Fruit fly (Drosophila melanogaster) whole organism, prepupa: ENCODE measurements around the gene Sod1.

Experiments
- Blimp-1 ChIP-seq: fragments of 200-800 bp; sonication (Bioruptor generic); optimal IDR thresholded peaks from 3 replicates; lab custom pipeline; 2017; ENCODE audit warnings: missing biosample characterization, missing genetic modification characterization, mild to moderate bottlenecking, moderate library complexity, missing genetic modification reagents
- CG10631 ChIP-seq: fragments of 200-800 bp; sonication (Bioruptor generic); optimal IDR thresholded peaks from 2 replicates; lab custom pipeline; 2016; ENCODE audit warnings: missing biosample characterization, missing genetic modification characterization
- CG11294 ChIP-seq: fragments of 200-800 bp; sonication (Bioruptor generic); IDR thresholded peaks from 2 replicates; pipeline ENCODE4 v1.3.6; 2022; ENCODE audit warnings: missing biosample characterization, missing genetic modification characterization
- CG11902 ChIP-seq: fragments of 200-800 bp; sonication (Bioruptor generic); optimal IDR thresholded peaks from 3 replicates; lab custom pipeline; 2016; ENCODE audit warnings: missing biosample characterization, missing genetic modification characterization
- CG15336 ChIP-seq: fragments of 200-800 bp; sonication (Bioruptor generic); IDR thresholded peaks from 2 replicates; pipeline ENCODE4 v1.3.6; 2022; ENCODE audit warnings: missing biosample characterization, missing genetic modification characterization
- CG1621 ChIP-seq: fragments of 200-800 bp; sonication (Bioruptor generic); optimal IDR thresholded peaks from 3 replicates; lab custom pipeline; 2018; ENCODE audit warnings: missing biosample characterization, mild to moderate bottlenecking, missing genetic modification characterization
- CG3032 ChIP-seq: fragments of 200-800 bp; optimal IDR thresholded peaks from 2 replicates; lab custom pipeline; 2019; ENCODE audit warnings: missing biosample characterization, mild to moderate bottlenecking, missing genetic modification characterization, moderate library complexity
- CG32006 ChIP-seq: fragments of 200-800 bp; sonication (Bioruptor generic); optimal IDR thresholded peaks from 3 replicates; lab custom pipeline; 2017; ENCODE audit warnings: missing biosample characterization, mild to moderate bottlenecking, missing genetic modification characterization
- CG34406 ChIP-seq: fragments of 200-800 bp; sonication (Bioruptor generic); optimal IDR thresholded peaks from 3 replicates; lab custom pipeline; 2016; ENCODE audit warnings: missing biosample characterization, missing genetic modification characterization
- CG3919 ChIP-seq: fragments of 200-800 bp; sonication (Bioruptor generic); optimal IDR thresholded peaks from 3 replicates; lab custom pipeline; 2016; ENCODE audit warnings: missing biosample characterization, missing genetic modification characterization
- CG4318 ChIP-seq: fragments of 200-800 bp; sonication (Bioruptor generic); optimal IDR thresholded peaks from 3 replicates; lab custom pipeline; 2017; ENCODE audit warnings: missing biosample characterization, mild to moderate bottlenecking, missing genetic modification characterization
- CG6163 ChIP-seq: fragments of 200-800 bp; sonication (Bioruptor generic); IDR thresholded peaks from 3 replicates; pipeline ENCODE4 v1.3.6; 2022; ENCODE audit warnings: missing biosample characterization, missing genetic modification characterization
- CG6792 ChIP-seq: fragments of 200-800 bp; sonication (Bioruptor generic); optimal IDR thresholded peaks from 3 replicates; lab custom pipeline; 2016; ENCODE audit warnings: missing biosample characterization, missing genetic modification characterization
- CG6854 ChIP-seq: fragments of 200-800 bp; sonication (Bioruptor generic); optimal IDR thresholded peaks from 2 replicates; lab custom pipeline; 2017; ENCODE audit warnings: missing biosample characterization, mild to moderate bottlenecking, missing genetic modification characterization
- CG7368 ChIP-seq: fragments of 200-800 bp; sonication (Bioruptor generic); optimal IDR thresholded peaks from 3 replicates; lab custom pipeline; 2016; ENCODE audit warnings: missing biosample characterization, missing genetic modification characterization
- CG8119 ChIP-seq: fragments of 200-800 bp; sonication (Bioruptor generic); IDR thresholded peaks from 3 replicates; pipeline ENCODE4 v1.3.6; 2022; ENCODE audit warnings: missing biosample characterization, missing genetic modification characterization
- CG8319 ChIP-seq: fragments of 200-800 bp; sonication (Bioruptor generic); optimal IDR thresholded peaks from 3 replicates; lab custom pipeline; 2016; ENCODE audit warnings: missing biosample characterization, missing genetic modification characterization
- CG8632 ChIP-seq: fragments of 200-800 bp; sonication (Bioruptor generic); optimal IDR thresholded peaks from 3 replicates; lab custom pipeline; 2016; ENCODE audit warnings: missing biosample characterization, missing genetic modification characterization
- CG9139 ChIP-seq: fragments of 200-800 bp; sonication (Bioruptor generic); optimal IDR thresholded peaks from 3 replicates; lab custom pipeline; 2017; ENCODE audit warnings: missing biosample characterization, mild to moderate bottlenecking, missing genetic modification characterization
- Eip78C ChIP-seq: fragments of 200-800 bp; sonication (Bioruptor generic); peaks from one replicate; lab custom pipeline; 2016; ENCODE audit warnings: missing biosample characterization, missing genetic modification characterization
- Eip93F ChIP-seq: fragments of 200-800 bp; sonication (Bioruptor generic); optimal IDR thresholded peaks from 2 replicates; lab custom pipeline; 2016; ENCODE audit warnings: missing biosample characterization, mild to moderate bottlenecking, missing genetic modification characterization
- Ets21C ChIP-seq: fragments of 200-800 bp; sonication (Bioruptor generic); optimal IDR thresholded peaks from 3 replicates; lab custom pipeline; 2016; ENCODE audit warnings: missing biosample characterization, missing genetic modification characterization
- Hr38 ChIP-seq: sonication (Bioruptor generic); optimal IDR thresholded peaks from 2 replicates; lab custom pipeline; 2016; ENCODE audit warnings: missing biosample characterization, missing genetic modification characterization
- Hr39 ChIP-seq: fragments of 200-800 bp; sonication (Bioruptor generic); optimal IDR thresholded peaks from 2 replicates; lab custom pipeline; 2016; ENCODE audit warnings: missing biosample characterization, missing genetic modification characterization
- Hr4 ChIP-seq: fragments of 200-800 bp; sonication (Bioruptor generic); optimal IDR thresholded peaks from 3 replicates; lab custom pipeline; 2016; ENCODE audit warnings: missing biosample characterization, missing genetic modification characterization
- Lpt ChIP-seq: fragments of 200-800 bp; sonication (Bioruptor generic); optimal IDR thresholded peaks from 3 replicates; lab custom pipeline; 2016; ENCODE audit warnings: missing biosample characterization, missing genetic modification characterization
- Met ChIP-seq: fragments of 200-800 bp; sonication (Bioruptor generic); optimal IDR thresholded peaks from 3 replicates; lab custom pipeline; 2016; ENCODE audit warnings: missing biosample characterization, missing genetic modification characterization
- OdsH ChIP-seq: fragments of 200-800 bp; sonication (Bioruptor generic); optimal IDR thresholded peaks from 3 replicates; lab custom pipeline; 2016; ENCODE audit warnings: missing biosample characterization, missing genetic modification characterization
- Smox ChIP-seq: fragments of 200-800 bp; sonication (Bioruptor generic); optimal IDR thresholded peaks from 3 replicates; lab custom pipeline; 2016; ENCODE audit warnings: missing biosample characterization, missing genetic modification characterization
- Sox102F ChIP-seq: fragments of 200-800 bp; sonication (Bioruptor generic); optimal IDR thresholded peaks from 2 replicates; lab custom pipeline; 2016; ENCODE audit warnings: missing biosample characterization, mild to moderate bottlenecking, missing genetic modification characterization
- Sox15 ChIP-seq: fragments of 200-800 bp; sonication (Bioruptor generic); optimal IDR thresholded peaks from 3 replicates; lab custom pipeline; 2016; ENCODE audit warnings: missing biosample characterization, missing genetic modification characterization
- achi ChIP-seq: fragments of 200-800 bp; sonication (Bioruptor generic); optimal IDR thresholded peaks from 3 replicates; lab custom pipeline; 2016; ENCODE audit warnings: missing biosample characterization, missing genetic modification characterization
- cyc ChIP-seq: fragments of 200-800 bp; sonication (Bioruptor generic); optimal IDR thresholded peaks from 3 replicates; lab custom pipeline; 2016; ENCODE audit warnings: missing biosample characterization, missing genetic modification characterization
- dac ChIP-seq: fragments of 200-800 bp; sonication (Bioruptor generic); optimal IDR thresholded peaks from 2 replicates; lab custom pipeline; 2017; ENCODE audit warnings: missing biosample characterization, mild to moderate bottlenecking, missing genetic modification characterization
- dsx ChIP-seq: fragments of 200-800 bp; optimal IDR thresholded peaks from 3 replicates; lab custom pipeline; 2019; ENCODE audit warnings: missing biosample characterization, mild to moderate bottlenecking, missing genetic modification characterization, moderate library complexity; ENCODE audit not compliant: poor library complexity, severe bottlenecking
- eg ChIP-seq: fragments of 200-800 bp; sonication (Bioruptor generic); IDR thresholded peaks from 3 replicates; pipeline ENCODE4 v1.3.6; 2022; ENCODE audit warnings: missing biosample characterization, missing genetic modification characterization
- fd59A ChIP-seq: fragments of 200-800 bp; sonication (Bioruptor generic); optimal IDR thresholded peaks from 2 replicates; lab custom pipeline; 2017; ENCODE audit warnings: missing biosample characterization, mild to moderate bottlenecking, missing genetic modification characterization, missing genetic modification reagents
- fd85E ChIP-seq: fragments of 200-800 bp; sonication (Bioruptor generic); optimal IDR thresholded peaks from 3 replicates; lab custom pipeline; 2016; ENCODE audit warnings: missing biosample characterization, missing genetic modification characterization
- fkh ChIP-seq: fragments of 200-800 bp; sonication (Bioruptor generic); optimal IDR thresholded peaks from 3 replicates; lab custom pipeline; 2017; ENCODE audit warnings: missing biosample characterization, mild to moderate bottlenecking, missing genetic modification characterization, moderate library complexity
- net ChIP-seq: fragments of 200-800 bp; sonication (Bioruptor generic); optimal IDR thresholded peaks from 3 replicates; lab custom pipeline; 2016; ENCODE audit warnings: missing biosample characterization, missing genetic modification characterization
- salr ChIP-seq, 2 experiments: fragments of 200-800 bp; sonication (Bioruptor generic); optimal IDR thresholded peaks; 3 replicates each; lab custom pipeline; 2016 to 2018; ENCODE audit warnings: missing biosample characterization in 2 of 2, missing genetic modification characterization in 2 of 2, mild to moderate bottlenecking in 1 of 2
- spab ChIP-seq: fragments of 200-800 bp; sonication (Bioruptor generic); optimal IDR thresholded peaks from 2 replicates; lab custom pipeline; 2017; ENCODE audit warnings: missing biosample characterization, mild to moderate bottlenecking, missing genetic modification characterization, missing genetic modification reagents
- ss ChIP-seq, 2 experiments: fragments of 200-800 bp; sonication (Bioruptor generic); optimal IDR thresholded peaks; 2 replicates in 1 of 2; 3 replicates in 1 of 2; lab custom pipeline; 2017 to 2018; ENCODE audit warnings: mild to moderate bottlenecking in 2 of 2, missing biosample characterization in 2 of 2, missing genetic modification characterization in 2 of 2, moderate library complexity in 1 of 2
- topi ChIP-seq: fragments of 200-800 bp; sonication (Bioruptor generic); optimal IDR thresholded peaks from 3 replicates; lab custom pipeline; 2016; ENCODE audit warnings: missing biosample characterization, missing genetic modification characterization

Sod1 gene

dm6 chr3L:11097982-11098663 lies 15.4 kb downstream of the Sod1 start, which contains the start of the genes Irbp18 and APP-BP1 (continued):
- TF ChIP-seq ss (GFP tag; optimal IDR thresholded peaks at IDR 0.05; lab: Kevin White, UChicago): peak in 1 of 2 experiments; percentile 90
- peak; percentile 90 for TF ChIP-seq CG7368 (GFP tag; lab: Kevin White, UChicago)
- TF ChIP-seq CG34406: peak; percentile 95
- peak; percentile 92 for TF ChIP-seq CG11902 (GFP tag; lab: Kevin White, UChicago)
- TF ChIP-seq fd85E: peak; percentile 74
- peak; percentile 96 for TF ChIP-seq cyc
- peak; percentile 95 for TF ChIP-seq achi (GFP tag; lab: Kevin White, UChicago)
- peak; percentile 97 for TF ChIP-seq Sox102F (GFP tag; lab: Kevin White, UChicago)
- TF ChIP-seq fkh (GFP tag; lab: Kevin White, UChicago): peak; percentile 84
- TF ChIP-seq eg (GFP tag; lab: Robert Waterston, UW): peak; percentile 92
- peak; percentile 97 for TF ChIP-seq CG32006 (GFP tag; lab: Kevin White, UChicago)
- peak; percentile 96 for TF ChIP-seq Hr39 (GFP tag; lab: Kevin White, UChicago)
- TF ChIP-seq CG6163: peak; percentile 89
- TF ChIP-seq CG3919: peak; percentile 95
- peak; percentile 96 for TF ChIP-seq Met (GFP tag; lab: Kevin White, UChicago)
- TF ChIP-seq Blimp-1: peak; percentile 87
- TF ChIP-seq net (GFP tag; lab: Kevin White, UChicago): peak; percentile 95
- TF ChIP-seq CG10631 (GFP tag; lab: Kevin White, UChicago): peak; percentile 95
- TF ChIP-seq fd59A (GFP tag; lab: Kevin White, UChicago): peak; percentile 92
- peak; percentile 93 for TF ChIP-seq CG4318 (GFP tag; lab: Kevin White, UChicago)
- TF ChIP-seq CG8319 (GFP tag; lab: Kevin White, UChicago): peak; percentile 94
- TF ChIP-seq CG3032 (tag; lab: Kevin White, UChicago): peak; percentile 91
- TF ChIP-seq Lpt (GFP tag; lab: Kevin White, UChicago): peak; percentile 92

dm6 chr3L:11096195-11096908 lies 17.2 kb downstream of the Sod1 start, which contains the start of the genes CG46439, Iyd and CG33947:
CG46439 (minus strand) TSS chr3L:11096245.
Iyd (minus strand) TSS chr3L:11096245.
CG33947 (plus strand) TSS chr3L:11096496.
- peak; percentile 46 for TF ChIP-seq Sox102F (GFP tag; lab: Kevin White, UChicago)
- peak; percentile 51 for TF ChIP-seq topi (GFP tag; lab: Kevin White, UChicago)
- TF ChIP-seq Smox (GFP tag; lab: Kevin White, UChicago): peak; percentile 46
- peak; percentile 65 for TF ChIP-seq CG1621 (tag; lab: Kevin White, UChicago)
- TF ChIP-seq dac (GFP tag; lab: Kevin White, UChicago): peak; percentile 18
- peak; percentile 46 for TF ChIP-seq CG34406
- peak; percentile 27 for TF ChIP-seq achi (GFP tag; lab: Kevin White, UChicago)
- TF ChIP-seq CG7368 (GFP tag; lab: Kevin White, UChicago): peak; percentile 31
- peak; percentile 30 for TF ChIP-seq net (GFP tag; lab: Kevin White, UChicago)
- TF ChIP-seq CG15336 (GFP tag; lab: Robert Waterston, UW): peak; percentile 80
- TF ChIP-seq Eip78C (GFP tag; lab: Kevin White, UChicago): peak; percentile 83
- peak; percentile 46 for TF ChIP-seq CG6792 (GFP tag; lab: Kevin White, UChicago)
- peak; percentile 40 for TF ChIP-seq Met (GFP tag; lab: Kevin White, UChicago)
- no peak for TF ChIP-seq CG8319 (GFP tag; lab: Kevin White, UChicago)
- peak in 1 of 2 experiments; percentile 9 for TF ChIP-seq salr (GFP tag; optimal IDR thresholded peaks at IDR 0.05; lab: Kevin White, UChicago)
- no peak for TF ChIP-seq Hr38 (GFP tag; lab: Kevin White, UChicago)
- peak; percentile 71 for TF ChIP-seq Eip93F (GFP tag; lab: Kevin White, UChicago)
- no peak for TF ChIP-seq fd85E
- no peak for TF ChIP-seq Ets21C (GFP tag; lab: Kevin White, UChicago)
- TF ChIP-seq dsx (GFP tag; lab: Kevin White, UChicago): peak; percentile 30
- TF ChIP-seq CG32006 (GFP tag; lab: Kevin White, UChicago): peak; percentile 55
- peak; percentile 84; the same call in 2 of the 3 replicates for TF ChIP-seq CG8119 (GFP tag; lab: Robert Waterston, UW)
- no peak for TF ChIP-seq CG10631 (GFP tag; lab: Kevin White, UChicago)
- TF ChIP-seq CG3032 (tag; lab: Kevin White, UChicago): peak; percentile 62
- no peak for TF ChIP-seq CG4318 (GFP tag; lab: Kevin White, UChicago)
- peak; percentile 91 for TF ChIP-seq CG6854 (GFP tag; lab: Kevin White, UChicago)
- TF ChIP-seq Blimp-1: peak; percentile 28
- no peak for TF ChIP-seq Hr39 (GFP tag; lab: Kevin White, UChicago)
- TF ChIP-seq CG11294 (GFP tag; lab: Robert Waterston, UW): no peak; the same call in 1 of the 2 replicates
- peak; percentile 30 for TF ChIP-seq OdsH (GFP tag; lab: Kevin White, UChicago)
- TF ChIP-seq CG8632 (GFP tag; lab: Kevin White, UChicago): no peak
- peak; percentile 70 for TF ChIP-seq spab (GFP tag; lab: Kevin White, UChicago)
- peak; percentile 80 for TF ChIP-seq CG9139
- TF ChIP-seq Hr4 (GFP tag; lab: Kevin White, UChicago): peak; percentile 29
- no peak for TF ChIP-seq Sox15 (GFP tag; lab: Kevin White, UChicago)
- TF ChIP-seq cyc: no peak
